Worm (Caenorhabditis elegans) whole organism, young adult: ENCODE results near the gene K08E3.2.

Experiments used
- B0035.1 ChIP-seq: sonication (generic microtip); optimal IDR thresholded peaks from 2 replicates; lab custom pipeline; 2016; ENCODE audit warnings: missing genetic modification characterization, mild to moderate bottlenecking, missing compliant biosample characterization, missing genotype, missing genetic modification reagents
- B0336.3 ChIP-seq: fragments of 200-800 bp; sonication (Bioruptor generic); IDR thresholded peaks from 2 replicates; pipeline ENCODE4 v1.3.6; 2022; ENCODE audit warnings: missing genetic modification characterization, missing compliant biosample characterization
- C06A6.2 ChIP-seq: fragments of 200-800 bp; sonication (Bioruptor generic); conservative IDR thresholded peaks from 2 replicates; pipeline ENCODE4 v1.3.6; 2022; ENCODE audit warnings: missing genetic modification characterization, missing compliant biosample characterization
- C17E4.6 ChIP-seq: fragments of 200-800 bp; sonication (Bioruptor generic); IDR thresholded peaks from 2 replicates; pipeline ENCODE4 v1.3.6; 2022; ENCODE audit warnings: missing genetic modification reagents, missing genetic modification characterization, missing compliant biosample characterization
- F23B12.7 ChIP-seq: sonication (generic microtip); optimal IDR thresholded peaks from 2 replicates; lab custom pipeline; 2017; ENCODE audit warnings: missing genetic modification characterization, mild to moderate bottlenecking, missing compliant biosample characterization, antibody characterized with exemption, moderate library complexity; ENCODE audit not compliant: insufficient read depth
- F37B4.10 ChIP-seq: fragments of 200-800 bp; sonication (Bioruptor generic); IDR thresholded peaks from 2 replicates; pipeline ENCODE4 v1.3.6; 2022; ENCODE audit warnings: missing genetic modification characterization, missing compliant biosample characterization
- F49E8.2 ChIP-seq: sonication (generic microtip); optimal IDR thresholded peaks from 3 replicates; lab custom pipeline; 2017; ENCODE audit warnings: missing genetic modification characterization, mild to moderate bottlenecking, missing compliant biosample characterization, antibody characterized with exemption, moderate library complexity; ENCODE audit not compliant: insufficient read depth
- F52B5.7 ChIP-seq: sonication (generic microtip); optimal IDR thresholded peaks from 2 replicates; lab custom pipeline; 2016; ENCODE audit warnings: mild to moderate bottlenecking, missing genetic modification characterization, missing compliant biosample characterization
- F57A8.1 ChIP-seq: fragments of 200-800 bp; sonication (Bioruptor generic); optimal IDR thresholded peaks from 2 replicates; lab custom pipeline; 2018; ENCODE audit warnings: mild to moderate bottlenecking, missing genetic modification characterization, moderate library complexity, missing compliant biosample characterization
- K12H6.12 ChIP-seq: fragments of 200-800 bp; sonication (Bioruptor generic); optimal IDR thresholded peaks from 2 replicates; lab custom pipeline; 2018; ENCODE audit warnings: mild to moderate bottlenecking, missing genetic modification characterization, missing compliant biosample characterization
- Y53F4B.3 ChIP-seq: fragments of 200-800 bp; sonication (Bioruptor generic); IDR thresholded peaks from 2 replicates; pipeline ENCODE4 v1.3.6; 2022; ENCODE audit warnings: missing genetic modification reagents, missing genetic modification characterization, missing compliant biosample characterization
- Y53G8AR.9 ChIP-seq: fragments of 200-800 bp; sonication (Bioruptor generic); conservative IDR thresholded peaks from 2 replicates; pipeline ENCODE4 v1.3.6; 2022; ENCODE audit warnings: missing genetic modification reagents, missing genetic modification characterization, missing compliant biosample characterization
- Y67H2A.10 ChIP-seq: fragments of 200-800 bp; sonication (Bioruptor generic); conservative IDR thresholded peaks from 2 replicates; pipeline ENCODE4 v1.3.6; 2022; ENCODE audit warnings: missing genetic modification reagents, missing genetic modification characterization, missing compliant biosample characterization
- aptf-3 ChIP-seq: fragments of 200-800 bp; sonication (Bioruptor generic); IDR thresholded peaks from 2 replicates; pipeline ENCODE4 v1.3.6; 2022; ENCODE audit warnings: missing genetic modification characterization, missing compliant biosample characterization
- attf-3 ChIP-seq: fragments of 200-800 bp; sonication (Bioruptor generic); conservative IDR thresholded peaks from 2 replicates; pipeline ENCODE4 v1.3.6; 2022; ENCODE audit warnings: missing genetic modification reagents, missing genetic modification characterization, missing compliant biosample characterization
- attf-5 ChIP-seq: fragments of 200-800 bp; sonication (Bioruptor generic); optimal IDR thresholded peaks from 2 replicates; lab custom pipeline; 2018; ENCODE audit warnings: mild to moderate bottlenecking, missing genetic modification characterization, missing compliant biosample characterization
- attf-6 ChIP-seq: fragments of 200-800 bp; sonication (Bioruptor generic); IDR thresholded peaks from 2 replicates; pipeline ENCODE4 v1.3.6; 2022; ENCODE audit warnings: missing genetic modification reagents, missing genetic modification characterization, missing compliant biosample characterization
- bed-1 ChIP-seq: fragments of 200-800 bp; sonication (Bioruptor generic); IDR thresholded peaks from 2 replicates; pipeline ENCODE4 v1.3.6; 2022; ENCODE audit warnings: missing genetic modification reagents, missing genetic modification characterization, missing compliant biosample characterization
- cebp-1 ChIP-seq, 2 experiments: fragments of 200-800 bp in 1 of 2; sonication (Bioruptor generic) in 1 of 2; sonication (generic microtip) in 1 of 2; IDR thresholded peaks in 1 of 2; optimal IDR thresholded peaks in 1 of 2; 2 replicates each; pipeline versions ENCODE4 v1.3.6 to Lab custom; 2017 to 2022; ENCODE audit warnings: missing compliant biosample characterization in 2 of 2, missing genetic modification characterization in 2 of 2, mild to moderate bottlenecking in 1 of 2, missing genetic modification reagents in 1 of 2, moderate library complexity in 1 of 2
- die-1 ChIP-seq: sonication (generic microtip); optimal IDR thresholded peaks from 2 replicates; lab custom pipeline; 2016; ENCODE audit warnings: missing genotype, mild to moderate bottlenecking, missing genetic modification characterization, missing compliant biosample characterization
- dox-1 ChIP-seq: fragments of 200-800 bp; sonication (Bioruptor generic); IDR thresholded peaks from 2 replicates; pipeline ENCODE4 v1.3.6; 2022; ENCODE audit warnings: missing genetic modification reagents, missing genetic modification characterization, missing compliant biosample characterization
- dpff-1 ChIP-seq: sonication (generic microtip); optimal IDR thresholded peaks from 2 replicates; lab custom pipeline; 2017; ENCODE audit warnings: mild to moderate bottlenecking, missing genetic modification characterization, missing compliant biosample characterization
- efl-1 ChIP-seq: fragments of 150-350 bp; optimal IDR thresholded peaks from 2 replicates; lab custom pipeline; 2014; ENCODE audit warnings: missing biosample characterization, missing genetic modification reagents, missing genetic modification characterization
- egl-18 ChIP-seq: fragments of 200-800 bp; sonication (Bioruptor generic); IDR thresholded peaks from 2 replicates; pipeline ENCODE4 v1.3.6; 2022; ENCODE audit warnings: missing genetic modification reagents, missing genetic modification characterization, missing compliant biosample characterization
- ets-4 ChIP-seq: fragments of 200-800 bp; sonication (Bioruptor generic); optimal IDR thresholded peaks from 2 replicates; lab custom pipeline; 2018; ENCODE audit warnings: mild to moderate bottlenecking, missing genetic modification characterization, missing compliant biosample characterization
- gei-17 ChIP-seq: fragments of 200-800 bp; sonication (Bioruptor generic); optimal IDR thresholded peaks from 2 replicates; lab custom pipeline; 2018; ENCODE audit warnings: mild to moderate bottlenecking, missing genetic modification characterization, missing compliant biosample characterization
- hlh-12 ChIP-seq: sonication (generic microtip); optimal IDR thresholded peaks from 2 replicates; lab custom pipeline; 2016; ENCODE audit warnings: missing genetic modification characterization, missing compliant biosample characterization
- hlh-26 ChIP-seq: fragments of 200-800 bp; sonication (Bioruptor generic); conservative IDR thresholded peaks from 2 replicates; pipeline ENCODE4 v1.3.6; 2022; ENCODE audit warnings: missing genetic modification reagents, missing genetic modification characterization, missing compliant biosample characterization
- hmg-1.2 ChIP-seq: fragments of 200-800 bp; sonication (Bioruptor generic); IDR thresholded peaks from 2 replicates; pipeline ENCODE4 v1.3.6; 2022; ENCODE audit warnings: missing genetic modification reagents, missing genetic modification characterization, missing compliant biosample characterization
- let-526 ChIP-seq: fragments of 200-800 bp; sonication (Bioruptor generic); IDR thresholded peaks from 2 replicates; pipeline ENCODE4 v1.3.6; 2022; ENCODE audit warnings: missing genetic modification reagents, missing genetic modification characterization, missing compliant biosample characterization
- lin-54 ChIP-seq: fragments of 200-800 bp; sonication (Bioruptor generic); optimal IDR thresholded peaks from 2 replicates; lab custom pipeline; 2018; ENCODE audit warnings: mild to moderate bottlenecking, missing genetic modification characterization, missing compliant biosample characterization
- mes-4 ChIP-seq: sonication (generic microtip); optimal IDR thresholded peaks from 2 replicates; lab custom pipeline; 2016; ENCODE audit warnings: missing genotype, missing genetic modification characterization, missing compliant biosample characterization
- somi-1 ChIP-seq: fragments of 200-800 bp; sonication (Bioruptor generic); optimal IDR thresholded peaks from 2 replicates; lab custom pipeline; 2018; ENCODE audit warnings: mild to moderate bottlenecking, missing genetic modification characterization, missing compliant biosample characterization
- tbp1 ChIP-seq: fragments of 200-800 bp; sonication (Bioruptor generic); optimal IDR thresholded peaks from 2 replicates; lab custom pipeline; 2018; ENCODE audit warnings: mild to moderate bottlenecking, missing genetic modification characterization, missing compliant biosample characterization
- unc-62 ChIP-seq: fragments of 150-350 bp; optimal IDR thresholded peaks from 2 replicates; lab custom pipeline; 2014; ENCODE audit warnings: missing biosample characterization, missing genetic modification reagents, missing genetic modification characterization
- zfh-2 ChIP-seq: fragments of 200-800 bp; sonication (Bioruptor generic); conservative IDR thresholded peaks from 2 replicates; pipeline ENCODE4 v1.3.6; 2022; ENCODE audit warnings: missing genetic modification reagents, missing genetic modification characterization, missing compliant biosample characterization
- ztf-25 ChIP-seq: fragments of 200-800 bp; sonication (Bioruptor generic); IDR thresholded peaks from 2 replicates; pipeline ENCODE4 v1.3.6; 2022; ENCODE audit warnings: missing genetic modification reagents, missing genetic modification characterization, missing compliant biosample characterization
- ztf-26 ChIP-seq: sonication (generic microtip); optimal IDR thresholded peaks from 2 replicates; lab custom pipeline; 2017; ENCODE audit warnings: missing genetic modification characterization, missing compliant biosample characterization
- ztf-28 ChIP-seq: fragments of 200-800 bp; sonication (Bioruptor generic); IDR thresholded peaks from 2 replicates; pipeline ENCODE4 v1.3.6; 2022; ENCODE audit warnings: missing genetic modification reagents, missing genetic modification characterization, missing compliant biosample characterization

K08E3.2 gene

DNA sequence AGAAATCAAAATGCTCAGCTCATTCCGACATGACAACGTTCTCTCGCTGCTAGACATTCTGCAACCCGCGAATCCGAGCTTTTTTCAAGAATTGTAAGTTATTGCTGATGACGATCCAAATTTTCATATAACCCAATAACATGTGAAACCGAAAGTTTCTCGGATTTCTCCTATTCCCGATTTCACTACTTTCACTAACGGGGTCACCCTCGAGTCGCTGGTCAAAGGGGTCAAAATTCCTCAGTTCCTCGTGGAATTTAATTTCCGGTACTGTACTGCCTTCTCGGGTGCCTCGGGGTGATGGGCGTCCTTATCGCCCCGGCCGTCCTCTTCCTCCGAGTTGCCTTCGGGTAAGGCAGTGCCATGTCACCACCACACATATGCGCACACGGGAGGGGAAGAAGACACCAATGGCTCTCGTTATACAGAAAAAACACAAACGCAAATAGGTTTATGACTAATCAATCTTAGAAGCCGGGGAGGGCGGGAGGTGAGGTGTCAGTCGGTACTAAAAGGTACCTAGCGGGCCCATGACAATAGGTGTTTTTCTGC, 28.2 kb downstream of the K08E3.2 start (continued):
- TF ChIP-seq B0035.1 (tag; lab: Kevin White, UChicago): no peak
- TF ChIP-seq gei-17 (GFP tag; lab: Kevin White, UChicago): peak; percentile 21
- peak; percentile 76 for TF ChIP-seq zfh-2 (GFP tag; lab: Robert Waterston, UW)
- no peak for TF ChIP-seq F37B4.10 (GFP tag; lab: Robert Waterston, UW)
- no peak for TF ChIP-seq bed-1
- TF ChIP-seq B0336.3 (GFP tag; lab: Robert Waterston, UW): no peak
- no peak for TF ChIP-seq tbp1 (GFP tag; lab: Kevin White, UChicago)
- TF ChIP-seq mes-4 (tag; lab: Kevin White, UChicago): no peak
- TF ChIP-seq Y53G8AR.9 (GFP tag; lab: Robert Waterston, UW): no peak
- TF ChIP-seq attf-3 (GFP tag; lab: Robert Waterston, UW): no peak
- no peak for TF ChIP-seq F49E8.2
- TF ChIP-seq F57A8.1 (GFP tag; lab: Kevin White, UChicago): no peak
- no peak for TF ChIP-seq lin-54
- no peak for TF ChIP-seq Y67H2A.10
- no peak for TF ChIP-seq unc-62 (GFP tag; lab: Kevin White, UChicago)
- no peak for TF ChIP-seq efl-1
- TF ChIP-seq dpff-1: no peak
- TF ChIP-seq hlh-12 (tag; lab: Kevin White, UChicago): no peak
- no peak for TF ChIP-seq hlh-26 (GFP tag; lab: Robert Waterston, UW)
- TF ChIP-seq attf-6 (GFP tag; lab: Robert Waterston, UW): no peak
- TF ChIP-seq K12H6.12 (tag; lab: Kevin White, UChicago): no peak

- no peak for TF ChIP-seq ets-4 (GFP tag; lab: Kevin White, UChicago)
- TF ChIP-seq let-526: 0 out of 2 replicates have a peak, but pooled peaks have one; percentile 52
- no peak for TF ChIP-seq bed-1
- no peak for TF ChIP-seq F57A8.1 (GFP tag; lab: Kevin White, UChicago)
- 0 out of 2 replicates have a peak, but pooled peaks have one; percentile 27 for TF ChIP-seq C06A6.2 (GFP tag; lab: Robert Waterston, UW)
- TF ChIP-seq hmg-1.2 (GFP tag; lab: Robert Waterston, UW): no peak
- no peak for TF ChIP-seq egl-18
- TF ChIP-seq dox-1: peak; percentile 24
- 0 out of 2 replicates have a peak, but pooled peaks have one; percentile 15 for TF ChIP-seq zfh-2 (GFP tag; lab: Robert Waterston, UW)
- no peak for TF ChIP-seq ztf-28 (GFP tag; lab: Robert Waterston, UW)
- no peak for TF ChIP-seq ztf-25 (GFP tag; lab: Robert Waterston, UW)
- TF ChIP-seq somi-1 (GFP tag; lab: Kevin White, UChicago): peak; percentile 1
- TF ChIP-seq F23B12.7 (tag; lab: Kevin White, UChicago): no peak
- TF ChIP-seq C17E4.6 (GFP tag; lab: Robert Waterston, UW): no peak
- TF ChIP-seq aptf-3 (GFP tag; lab: Robert Waterston, UW): no peak
- TF ChIP-seq ztf-26: peak; percentile 46
- TF ChIP-seq die-1: peak; percentile 31
- TF ChIP-seq Y53G8AR.9 (GFP tag; lab: Robert Waterston, UW): no peak
- TF ChIP-seq unc-62 (GFP tag; lab: Kevin White, UChicago): no peak
- TF ChIP-seq Y53F4B.3 (GFP tag; lab: Robert Waterston, UW): no peak
- TF ChIP-seq F52B5.7 (tag; lab: Kevin White, UChicago): peak; percentile 8
- TF ChIP-seq cebp-1 (GFP tag; IDR thresholded peaks at IDR 0.05; lab: Robert Waterston, UW): no peak
- TF ChIP-seq cebp-1 (tag; optimal IDR thresholded peaks at IDR 0.05; lab: Kevin White, UChicago): peak; percentile 44
- TF ChIP-seq attf-5 (GFP tag; lab: Kevin White, UChicago): peak; percentile 33
- no peak for TF ChIP-seq attf-3 (GFP tag; lab: Robert Waterston, UW)
Measured at ce11 chrIII:13719247-13719758, 29.2 kb downstream of the K08E3.2 start.
